Worm (Caenorhabditis elegans) whole organism, mixed stage, embryonic: Measurements from ENCODE around the gene chil-16.
"Not testable (repeated sequence)": the region's sequence is repeated elsewhere in the genome, so short reads cannot be mapped to it uniquely, and the experiment has no call there.

Source experiments
- bed-3 ChIP-seq: fragments of 200-800 bp; sonication (Bioruptor generic); optimal IDR thresholded peaks from 3 replicates; lab custom pipeline; 2018; ENCODE audit warnings: mild to moderate bottlenecking, missing genetic modification characterization, moderate library complexity, missing compliant biosample characterization
- blmp-1 ChIP-seq: fragments of 150-350 bp; optimal IDR thresholded peaks from 2 replicates; lab custom pipeline; 2014; ENCODE audit warnings: missing biosample characterization, missing genetic modification characterization
- ceh-39 ChIP-seq: fragments of 150-350 bp; optimal IDR thresholded peaks from 2 replicates; lab custom pipeline; 2014; ENCODE audit warnings: missing biosample characterization, missing genetic modification characterization
- ceh-43 ChIP-seq: fragments of 200-800 bp; sonication (Bioruptor generic); optimal IDR thresholded peaks from 2 replicates; lab custom pipeline; 2018; ENCODE audit warnings: mild to moderate bottlenecking, missing genetic modification characterization, moderate library complexity, missing compliant biosample characterization
- ces-1 ChIP-seq: fragments of 150-350 bp; optimal IDR thresholded peaks from 2 replicates; lab custom pipeline; 2014; ENCODE audit warnings: missing biosample characterization, missing genetic modification reagents, missing genetic modification characterization
- cnd-1 ChIP-seq: fragments of 200-800 bp; sonication (Bioruptor generic); optimal IDR thresholded peaks from 2 replicates; lab custom pipeline; 2018; ENCODE audit warnings: mild to moderate bottlenecking, missing genetic modification characterization, missing compliant biosample characterization
- drap-1 ChIP-seq: fragments of 200-800 bp; sonication (Bioruptor generic); optimal IDR thresholded peaks from 3 replicates; lab custom pipeline; 2018; ENCODE audit warnings: mild to moderate bottlenecking, missing genetic modification characterization, missing compliant biosample characterization
- elt-1 ChIP-seq: sonication (generic microtip); optimal IDR thresholded peaks from 2 replicates; lab custom pipeline; 2017; ENCODE audit warnings: missing genetic modification characterization, mild to moderate bottlenecking, missing compliant biosample characterization, antibody characterized with exemption, moderate library complexity, borderline replicate concordance; ENCODE audit not compliant: insufficient read depth
- elt-3 ChIP-seq: fragments of 150-350 bp; optimal IDR thresholded peaks from 2 replicates; lab custom pipeline; 2014; ENCODE audit warnings: missing biosample characterization, missing genetic modification characterization
- flh-1 ChIP-seq: fragments of 200-800 bp; sonication (Bioruptor generic); optimal IDR thresholded peaks from 2 replicates; lab custom pipeline; 2018; ENCODE audit warnings: mild to moderate bottlenecking, missing genetic modification characterization, moderate library complexity, missing compliant biosample characterization
- ham-2 ChIP-seq: fragments of 200-800 bp; sonication (Bioruptor generic); optimal IDR thresholded peaks from 2 replicates; lab custom pipeline; 2018; ENCODE audit warnings: mild to moderate bottlenecking, missing genetic modification characterization, missing compliant biosample characterization
- hlh-1 ChIP-seq: fragments of 150-350 bp; optimal IDR thresholded peaks from 2 replicates; lab custom pipeline; 2014; ENCODE audit warnings: missing biosample characterization, missing genetic modification reagents, missing genetic modification characterization
- lin-13 ChIP-seq: fragments of 150-350 bp; optimal IDR thresholded peaks from 2 replicates; lab custom pipeline; 2014; ENCODE audit warnings: missing biosample characterization, missing genetic modification characterization
- lin-32 ChIP-seq: fragments of 200-800 bp; sonication (Bioruptor generic); optimal IDR thresholded peaks from 2 replicates; lab custom pipeline; 2018; ENCODE audit warnings: mild to moderate bottlenecking, missing genetic modification characterization, missing compliant biosample characterization
- lsy-2 ChIP-seq: fragments of 150-350 bp; optimal IDR thresholded peaks from 2 replicates; lab custom pipeline; 2014; ENCODE audit warnings: missing biosample characterization, missing genetic modification characterization
- mep-1 ChIP-seq: fragments of 150-350 bp; optimal IDR thresholded peaks from 2 replicates; lab custom pipeline; 2017; ENCODE audit warnings: missing biosample characterization, missing genetic modification reagents, missing genetic modification characterization, inconsistent platforms
- mls-2 ChIP-seq: sonication (generic microtip); optimal IDR thresholded peaks from 2 replicates; lab custom pipeline; 2016; ENCODE audit warnings: mild to moderate bottlenecking, missing genetic modification characterization, moderate library complexity, missing compliant biosample characterization
- nhr-2 ChIP-seq: fragments of 150-350 bp; optimal IDR thresholded peaks from 2 replicates; lab custom pipeline; 2014; ENCODE audit warnings: missing biosample characterization, missing genetic modification characterization
- nhr-237 ChIP-seq: fragments of 150-350 bp; optimal IDR thresholded peaks from 2 replicates; lab custom pipeline; 2014; ENCODE audit warnings: missing biosample characterization, missing genetic modification characterization
- nhr-28 ChIP-seq: fragments of 150-350 bp; optimal IDR thresholded peaks from 2 replicates; lab custom pipeline; 2014; ENCODE audit warnings: missing biosample characterization, missing genetic modification characterization
- nhr-76 ChIP-seq: sonication (generic microtip); optimal IDR thresholded peaks from 2 replicates; lab custom pipeline; 2017; ENCODE audit warnings: missing biosample characterization, missing genetic modification characterization
- pha-4 ChIP-seq: fragments of 150-350 bp; optimal IDR thresholded peaks from 2 replicates; lab custom pipeline; 2018; ENCODE audit warnings: missing biosample characterization, missing genetic modification reagents, missing genetic modification characterization
- sem-2 ChIP-seq: fragments of 200-800 bp; sonication (Bioruptor generic); optimal IDR thresholded peaks from 2 replicates; lab custom pipeline; 2018; ENCODE audit warnings: mild to moderate bottlenecking, missing genetic modification characterization, missing compliant biosample characterization
- snpc-4 ChIP-seq: fragments of 150-350 bp; optimal IDR thresholded peaks from 2 replicates; lab custom pipeline; 2014; ENCODE audit warnings: missing biosample characterization, missing genetic modification characterization
- sptf-1 ChIP-seq: sonication (generic microtip); optimal IDR thresholded peaks from 2 replicates; lab custom pipeline; 2017; ENCODE audit warnings: mild to moderate bottlenecking, missing genetic modification characterization, moderate library complexity, missing compliant biosample characterization
- unc-120 ChIP-seq: sonication (generic microtip); optimal IDR thresholded peaks from 2 replicates; lab custom pipeline; 2017; ENCODE audit warnings: missing genetic modification characterization, missing compliant biosample characterization; ENCODE audit not compliant: poor library complexity, severe bottlenecking
- unc-39 ChIP-seq: fragments of 150-350 bp; optimal IDR thresholded peaks from 2 replicates; lab custom pipeline; 2014; ENCODE audit warnings: missing biosample characterization, missing genetic modification characterization
- unc-62 ChIP-seq: fragments of 150-350 bp; optimal IDR thresholded peaks from 2 replicates; lab custom pipeline; 2014; ENCODE audit warnings: missing biosample characterization, missing genetic modification reagents, missing genetic modification characterization
- zip-8 ChIP-seq: fragments of 150-350 bp; optimal IDR thresholded peaks from 2 replicates; lab custom pipeline; 2014; ENCODE audit warnings: missing biosample characterization, missing genetic modification characterization
- ztf-11 ChIP-seq: fragments of 150-350 bp; optimal IDR thresholded peaks from 2 replicates; lab custom pipeline; 2014; ENCODE audit warnings: missing biosample characterization, missing genetic modification characterization

The chil-16 gene

DNA sequence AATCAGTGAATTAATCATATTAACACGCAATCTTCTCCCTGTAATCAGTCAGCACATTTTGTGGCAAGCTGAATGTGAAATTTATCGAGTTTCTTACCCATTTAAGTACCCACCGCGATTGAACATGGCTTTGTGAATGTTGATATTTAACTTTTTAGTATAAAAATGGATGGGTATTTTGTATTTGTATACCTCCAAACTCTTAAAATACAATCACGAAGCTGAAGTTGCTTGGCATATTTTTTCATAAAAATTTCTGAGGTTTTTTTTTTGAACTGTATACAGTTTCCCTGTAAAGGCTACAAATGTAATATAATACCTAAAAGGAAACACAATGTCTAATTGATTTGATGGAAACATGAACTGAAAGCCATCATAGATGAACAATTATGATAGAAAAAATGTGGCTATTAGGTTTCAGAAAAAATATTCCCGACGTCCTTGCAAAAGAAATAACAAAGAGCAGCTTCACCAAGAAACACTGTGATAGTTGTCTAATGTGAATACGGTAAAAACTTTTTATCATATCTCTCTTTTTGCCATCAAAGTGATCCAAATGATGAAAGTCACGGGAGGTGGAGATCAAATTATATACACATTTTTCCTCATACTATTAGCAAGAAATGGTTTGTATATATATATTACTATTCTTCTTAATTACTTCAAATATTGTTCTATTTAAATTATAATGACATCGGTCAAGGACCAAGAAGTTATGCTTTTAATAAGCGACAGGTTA, 32.8 kb upstream of the chil-16 start, which contains the start of the genes chil-25 and chil-26:
Gene chil-25 (minus strand): TSS at position 101 of the 739 bp plus-strand sequence.
Gene chil-26 (plus strand): TSS at position 689 of the 739 bp plus-strand sequence.
- TF ChIP-seq blmp-1 (tag; lab: Kevin White, UChicago) (no peak), elt-3 (tag; lab: Kevin White, UChicago) (no peak), lin-32 (no peak), pha-4 (no peak), ceh-43 (GFP tag; lab: Kevin White, UChicago) (no peak), ham-2 (GFP tag; lab: Kevin White, UChicago) (no peak), sem-2 (no peak), bed-3 (GFP tag; lab: Kevin White, UChicago) (no peak), zip-8 (tag; lab: Kevin White, UChicago) (no peak), snpc-4 (tag; lab: Kevin White, UChicago) (no peak), unc-62 (GFP tag; lab: Kevin White, UChicago) (no peak), flh-1 (GFP tag; lab: Kevin White, UChicago) (no peak), cnd-1 (tag; lab: Kevin White, UChicago) (no peak), ces-1 (GFP tag; lab: Kevin White, UChicago) (no peak), elt-1 (tag; lab: Kevin White, UChicago) (no peak), mls-2 (tag; lab: Kevin White, UChicago) (no peak), hlh-1 (tag; lab: Kevin White, UChicago) (no peak)
- TF ChIP-seq, all 35 proteins: peak for 0

DNA sequence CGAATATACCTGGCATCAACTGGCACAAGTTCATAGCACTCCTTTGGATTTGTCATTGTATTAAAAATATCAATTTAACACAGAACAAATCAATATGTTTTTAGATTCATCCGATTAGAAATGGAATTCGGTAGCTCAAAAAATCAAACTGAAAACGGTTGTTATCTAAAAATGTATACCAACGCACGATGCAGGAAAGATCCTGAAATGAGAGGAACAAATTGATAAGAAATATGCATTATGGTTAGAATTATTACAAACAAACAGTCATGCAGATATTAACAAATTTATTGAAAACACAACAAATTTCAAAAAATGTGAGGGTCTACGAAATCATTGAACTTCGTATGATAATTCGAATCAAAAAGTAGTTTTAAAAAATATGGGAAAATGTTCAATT, 28.3 kb upstream of the chil-16 start, which contains the start of gene T19H5.6:
Gene T19H5.6 (minus strand): TSS at position 195 of the 400 bp plus-strand sequence.
- TF ChIP-seq unc-39 (no peak), ceh-43 (GFP tag; lab: Kevin White, UChicago) (no peak), ztf-11 (tag; lab: Kevin White, UChicago) (no peak), elt-3 (tag; lab: Kevin White, UChicago) (no peak)

DNA sequence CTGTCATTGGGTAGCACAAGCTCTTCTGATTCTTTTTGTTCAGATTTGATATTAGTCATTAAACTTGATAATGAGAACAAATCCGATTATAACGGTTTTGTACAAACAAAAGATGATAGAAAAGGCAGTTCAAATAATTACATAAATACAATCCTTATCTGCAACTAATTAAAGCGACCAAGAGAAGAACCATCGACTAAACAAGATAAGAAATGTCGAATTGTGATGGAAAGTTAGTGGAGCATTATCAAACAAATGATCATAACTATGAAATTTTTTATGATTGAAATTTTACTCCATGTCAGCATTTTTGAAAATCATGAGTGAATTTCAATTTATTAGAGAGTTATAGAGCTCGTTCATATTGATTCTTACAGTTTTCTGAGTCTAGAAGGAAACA, 26.7 kb upstream of the chil-16 start, which contains the start of gene chil-23:
Gene chil-23 (minus strand): TSS at position 198 of the 400 bp plus-strand sequence.
- TF ChIP-seq pha-4 (no peak), unc-62 (GFP tag; lab: Kevin White, UChicago) (no peak), ham-2 (GFP tag; lab: Kevin White, UChicago) (no peak), elt-3 (tag; lab: Kevin White, UChicago) (no peak), sem-2 (no peak), lsy-2 (tag; lab: Kevin White, UChicago) (no peak), ztf-11 (tag; lab: Kevin White, UChicago) (no peak), unc-39 (no peak)

DNA sequence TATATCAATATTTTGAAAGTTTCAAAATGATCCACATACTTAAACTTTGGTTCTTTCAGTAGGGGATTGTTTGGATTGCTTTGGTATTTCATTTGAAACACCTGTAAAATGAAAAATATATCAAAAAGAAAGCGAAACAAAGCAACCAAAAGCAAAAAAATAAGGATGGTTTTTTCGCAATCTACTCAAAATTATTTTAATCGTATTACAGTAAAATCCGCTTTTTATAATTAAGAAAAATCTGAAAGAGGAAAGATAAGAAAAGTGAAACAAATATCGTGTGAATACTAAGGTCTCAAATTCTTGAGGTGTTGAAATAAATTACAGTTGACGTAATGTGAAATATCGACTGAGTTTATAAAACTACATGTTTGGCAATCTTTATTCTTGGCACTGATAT, 24.4 kb upstream of the chil-16 start, which contains the start of gene chil-22:
Gene chil-22 (minus strand): TSS at position 101 of the 400 bp plus-strand sequence.
- TF ChIP-seq ham-2 (GFP tag; lab: Kevin White, UChicago) (no peak), ceh-39 (tag; lab: Kevin White, UChicago) (no peak), ces-1 (GFP tag; lab: Kevin White, UChicago) (no peak), unc-39 (no peak)
- TF ChIP-seq, all 35 proteins: peak for 0

DNA sequence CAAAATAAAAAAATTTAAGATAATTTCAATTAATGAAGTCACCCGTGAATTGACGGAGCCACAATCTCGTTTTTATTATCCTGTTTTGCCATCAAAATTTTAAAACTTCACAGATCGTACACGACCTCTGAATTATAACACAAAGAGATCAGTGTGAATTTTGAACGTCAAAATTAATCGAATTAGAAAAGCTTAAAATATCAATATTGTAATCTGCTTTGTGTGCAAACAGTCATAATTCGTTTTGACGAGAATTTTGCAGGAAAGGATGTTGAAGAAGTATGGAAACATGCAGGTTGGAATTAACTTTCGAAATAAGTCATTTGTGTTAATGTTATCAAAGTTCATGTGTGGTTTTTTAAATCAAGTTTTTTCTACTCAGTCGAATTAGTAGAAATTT, 20.1 kb upstream of the chil-16 start, which contains the start of gene chil-21:
Gene chil-21 (minus strand): TSS at position 101 of the 400 bp plus-strand sequence.
- TF ChIP-seq nhr-2; unc-120 (tag; lab: Kevin White, UChicago); snpc-4 (tag; lab: Kevin White, UChicago): not testable (repeated sequence)

DNA sequence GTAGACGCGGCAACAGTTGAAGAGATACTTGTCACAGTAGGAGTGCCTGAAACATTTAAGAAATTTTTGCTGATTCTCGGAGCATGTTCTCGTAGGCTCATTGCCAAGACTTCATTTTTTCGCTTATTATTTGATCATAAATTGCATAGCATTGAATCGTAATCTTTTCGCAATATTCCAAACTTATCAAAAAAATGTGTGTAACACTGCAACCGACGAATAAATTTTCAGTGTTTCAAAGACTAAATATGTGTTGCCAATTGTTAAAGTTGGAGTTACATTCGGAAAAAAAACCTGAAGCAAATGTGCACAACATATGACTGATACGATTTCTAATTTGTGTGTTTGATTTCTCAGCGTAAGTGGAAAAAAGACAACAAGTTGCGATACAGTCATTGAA, 17.7 kb upstream of the chil-16 start, which contains the start of gene R09D1.14:
Gene R09D1.14 (minus strand): TSS at position 101 of the 400 bp plus-strand sequence.
- TF ChIP-seq nhr-2; lin-13 (tag; lab: Kevin White, UChicago); cnd-1 (tag; lab: Kevin White, UChicago): not testable (repeated sequence)

DNA sequence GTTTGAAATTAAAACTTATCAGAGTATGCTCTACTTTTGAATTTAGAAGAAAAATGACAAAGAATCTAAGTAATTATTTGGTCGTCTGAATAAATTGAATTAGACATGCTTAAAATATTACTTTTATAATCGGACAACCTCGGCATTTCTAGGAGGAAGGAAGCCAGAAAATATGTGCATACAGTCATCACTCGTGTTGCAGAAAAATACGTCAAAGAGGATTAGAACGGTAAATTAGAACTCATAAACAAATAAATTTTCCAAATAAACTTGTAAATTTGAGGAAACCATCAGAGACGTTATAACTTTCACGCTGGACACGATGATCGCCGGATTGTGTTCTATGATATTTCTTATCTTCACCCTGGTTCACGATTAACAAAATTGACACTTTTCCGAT, 12.6 kb upstream of the chil-16 start, which contains the start of gene chil-19:
Gene chil-19 (minus strand): TSS at position 101 of the 400 bp plus-strand sequence.
- TF ChIP-seq zip-8 (tag; lab: Kevin White, UChicago), result no peak
- TF ChIP-seq sem-2, result no peak
- TF ChIP-seq nhr-28 (tag; lab: Kevin White, UChicago), result no peak
- TF ChIP-seq mep-1 (tag; lab: Kevin White, UChicago), result no peak
- TF ChIP-seq bed-3 (GFP tag; lab: Kevin White, UChicago), result no peak
- no peak for TF ChIP-seq nhr-76 (tag; lab: Kevin White, UChicago)
- no peak for TF ChIP-seq drap-1 (GFP tag; lab: Kevin White, UChicago)
- TF ChIP-seq nhr-237, result no peak
- TF ChIP-seq cnd-1 (tag; lab: Kevin White, UChicago), result no peak
- no peak for TF ChIP-seq hlh-1 (tag; lab: Kevin White, UChicago)
- no peak for TF ChIP-seq nhr-2
- no peak for TF ChIP-seq lin-13 (tag; lab: Kevin White, UChicago)
- TF ChIP-seq sptf-1 (tag; lab: Kevin White, UChicago), result no peak
- no peak for TF ChIP-seq mls-2 (tag; lab: Kevin White, UChicago)
